Fruit fly (Drosophila melanogaster): ENCODE measurements around the gene red.

Gene red

dm6 chr3R:14283754-14284421 lies 5.0 kb upstream of the red start:
- TF ChIP-seq CG34367 (tag; optimal IDR thresholded peaks at IDR 0.05) = peak; percentile 96
- no peak for TF ChIP-seq CG12605 (GFP tag; IDR thresholded peaks at IDR 0.05)
- peak; percentile 81 for TF ChIP-seq CG13204 (GFP tag; optimal IDR thresholded peaks at IDR 0.05)
- peak; percentile 95 for TF ChIP-seq D1 (tag; optimal IDR thresholded peaks at IDR 0.05)
- peak; percentile 97 for TF ChIP-seq CG9948 (tag; optimal IDR thresholded peaks at IDR 0.05)
- TF ChIP-seq Snoo (tag; optimal IDR thresholded peaks at IDR 0.05) = peak; percentile 98
- TF ChIP-seq Pif1B (GFP tag; optimal IDR thresholded peaks at IDR 0.05) = peak; percentile 94
- TF ChIP-seq Ets98B (GFP tag; IDR thresholded peaks at IDR 0.05) = no peak
- no peak for TF ChIP-seq rn (GFP tag; IDR thresholded peaks at IDR 0.05)
- peak; percentile 87 for TF ChIP-seq gl (tag; optimal IDR thresholded peaks at IDR 0.05)
- peak; percentile 93 for TF ChIP-seq Pif1A (GFP tag; optimal IDR thresholded peaks at IDR 0.05)
- peak; percentile 3 for TF ChIP-seq EcR (GFP tag; optimal IDR thresholded peaks at IDR 0.05)
- peak; percentile 97 for TF ChIP-seq CG14655 (GFP tag; optimal IDR thresholded peaks at IDR 0.05)
- TF ChIP-seq CG32121 (GFP tag; IDR thresholded peaks at IDR 0.05) = no peak
- peak; percentile 96 for TF ChIP-seq CG15710 (tag; optimal IDR thresholded peaks at IDR 0.05)
- peak; percentile 95 for TF ChIP-seq CG17806 (tag; optimal IDR thresholded peaks at IDR 0.05)
- peak; percentile 96 for TF ChIP-seq CG8159 (tag; optimal IDR thresholded peaks at IDR 0.05)
- TF ChIP-seq CG8301 (tag; optimal IDR thresholded peaks at IDR 0.05) = peak; percentile 98

dm6 chr3R:14284422-14284760 lies 4.5 kb upstream of the red start:
- TF ChIP-seq Pif1A (GFP tag; optimal IDR thresholded peaks at IDR 0.05) = no peak
- no peak for TF ChIP-seq D1 (tag; optimal IDR thresholded peaks at IDR 0.05)
- no peak for TF ChIP-seq CG10348 (GFP tag; IDR thresholded peaks at IDR 0.05)
- TF ChIP-seq Snoo (tag; optimal IDR thresholded peaks at IDR 0.05) = no peak
- TF ChIP-seq CG34367 (tag; optimal IDR thresholded peaks at IDR 0.05) = no peak

dm6 chr3R:14285059-14285953 lies 3.6 kb upstream of the red start:
- TF ChIP-seq D1 (tag; optimal IDR thresholded peaks at IDR 0.05) (no peak), CG10348 (GFP tag; IDR thresholded peaks at IDR 0.05) (no peak), Pif1A (GFP tag; optimal IDR thresholded peaks at IDR 0.05) (no peak), CG8159 (tag; optimal IDR thresholded peaks at IDR 0.05) (no peak), rn (GFP tag; IDR thresholded peaks at IDR 0.05) (no peak), CG34367 (tag; optimal IDR thresholded peaks at IDR 0.05) (no peak), Snoo (tag; optimal IDR thresholded peaks at IDR 0.05) (no peak), EcR (GFP tag; optimal IDR thresholded peaks at IDR 0.05) (no peak), CG13204 (GFP tag; optimal IDR thresholded peaks at IDR 0.05) (no peak), CG12605 (GFP tag; IDR thresholded peaks at IDR 0.05) (no peak), CG17806 (tag; optimal IDR thresholded peaks at IDR 0.05) (no peak), CG32121 (GFP tag; IDR thresholded peaks at IDR 0.05) (no peak), Ets98B (GFP tag; IDR thresholded peaks at IDR 0.05) (no peak), CG4496 (GFP tag; IDR thresholded peaks at IDR 0.05) (no peak), fd96Ca (GFP tag; IDR thresholded peaks at IDR 0.05) (no peak), gl (tag; optimal IDR thresholded peaks at IDR 0.05) (no peak), CG8301 (tag; optimal IDR thresholded peaks at IDR 0.05) (no peak), CG14655 (GFP tag; optimal IDR thresholded peaks at IDR 0.05) (no peak)

- TF ChIP-seq gl (tag; optimal IDR thresholded peaks at IDR 0.05) = peak; percentile 30
- TF ChIP-seq CG13204 (GFP tag; optimal IDR thresholded peaks at IDR 0.05) = peak; percentile 24
- no peak for TF ChIP-seq Ets98B (GFP tag; IDR thresholded peaks at IDR 0.05)
- peak; percentile 2 for TF ChIP-seq Snoo (tag; optimal IDR thresholded peaks at IDR 0.05)
- TF ChIP-seq Pif1B (GFP tag; optimal IDR thresholded peaks at IDR 0.05) = peak; percentile 75
- peak; percentile 25 for TF ChIP-seq Pif1A (GFP tag; optimal IDR thresholded peaks at IDR 0.05)
- TF ChIP-seq EcR (GFP tag; optimal IDR thresholded peaks at IDR 0.05) = peak; percentile 46
- TF ChIP-seq CG14655 (GFP tag; optimal IDR thresholded peaks at IDR 0.05) = no peak
- TF ChIP-seq CG4496 (GFP tag; IDR thresholded peaks at IDR 0.05) = no peak
- TF ChIP-seq CG8159 (tag; optimal IDR thresholded peaks at IDR 0.05) = no peak
- no peak for TF ChIP-seq CG17806 (tag; optimal IDR thresholded peaks at IDR 0.05)
These were observed 2.3 kb upstream of the red start, which contains the start of gene trx for dm6 chr3R:14286320-14287190. Gene trx, minus strand, starts transcription at chr3R:14286903.

dm6 chr3R:14287980-14288379 lies 891 bp upstream of the red start:
- TF ChIP-seq CG9948 (tag; optimal IDR thresholded peaks at IDR 0.05) (no peak), Pif1A (GFP tag; optimal IDR thresholded peaks at IDR 0.05) (no peak), CG8159 (tag; optimal IDR thresholded peaks at IDR 0.05) (no peak), Snoo (tag; optimal IDR thresholded peaks at IDR 0.05) (no peak), CG4496 (GFP tag; IDR thresholded peaks at IDR 0.05) (no peak), CG8301 (tag; optimal IDR thresholded peaks at IDR 0.05) (no peak), gl (tag; optimal IDR thresholded peaks at IDR 0.05) (no peak), fd96Ca (GFP tag; IDR thresholded peaks at IDR 0.05) (no peak), CG10348 (GFP tag; IDR thresholded peaks at IDR 0.05) (no peak), Ets98B (GFP tag; IDR thresholded peaks at IDR 0.05) (no peak), Pif1B (GFP tag; optimal IDR thresholded peaks at IDR 0.05) (no peak), D1 (tag; optimal IDR thresholded peaks at IDR 0.05) (no peak), rn (GFP tag; IDR thresholded peaks at IDR 0.05) (no peak), CG12605 (GFP tag; IDR thresholded peaks at IDR 0.05) (no peak), CG13204 (GFP tag; optimal IDR thresholded peaks at IDR 0.05) (no peak), CG34367 (tag; optimal IDR thresholded peaks at IDR 0.05) (no peak)

Measured in whole organism, pupa.